Fruit fly (Drosophila melanogaster) whole organism, embryonic: Measurements from ENCODE around the gene CG42487.

Source experiments
- CG10321 ChIP-seq: fragments of 200-800 bp; sonication (Bioruptor generic); IDR thresholded peaks from 2 replicates; pipeline ENCODE4 v1.3.6; 2022; ENCODE audit warnings: missing biosample characterization, missing genetic modification characterization
- CG11456 ChIP-seq: fragments of 200-800 bp; sonication (Bioruptor generic); IDR thresholded peaks from 3 replicates; pipeline ENCODE4 v1.3.6; 2022; ENCODE audit warnings: missing biosample characterization, missing genetic modification characterization
- CG12744 ChIP-seq: fragments of 200-800 bp; sonication (Bioruptor generic); optimal IDR thresholded peaks from 2 replicates; lab custom pipeline; 2016; ENCODE audit warnings: missing biosample characterization, missing genetic modification characterization
- CG13894 ChIP-seq: fragments of 200-800 bp; sonication (Bioruptor generic); optimal IDR thresholded peaks from 3 replicates; lab custom pipeline; 2018; ENCODE audit warnings: missing biosample characterization, mild to moderate bottlenecking, missing genetic modification characterization, moderate library complexity
- CG14965 ChIP-seq: fragments of 200-800 bp; sonication (Bioruptor generic); optimal IDR thresholded peaks from 2 replicates; lab custom pipeline; 2016; ENCODE audit warnings: missing biosample characterization, missing genetic modification characterization, borderline replicate concordance
- CG2875 ChIP-seq: fragments of 200-800 bp; sonication (Bioruptor generic); optimal IDR thresholded peaks from 2 replicates; lab custom pipeline; 2017; ENCODE audit warnings: missing biosample characterization, mild to moderate bottlenecking, missing genetic modification characterization, missing genetic modification reagents
- CG32532 ChIP-seq: fragments of 200-800 bp; sonication (Bioruptor generic); IDR thresholded peaks from 2 replicates; pipeline ENCODE4 v1.3.6; 2022; ENCODE audit warnings: missing biosample characterization, missing genetic modification characterization
- CG3995 ChIP-seq: fragments of 200-800 bp; sonication (Bioruptor generic); optimal IDR thresholded peaks from 3 replicates; lab custom pipeline; 2016; ENCODE audit warnings: missing biosample characterization, missing genetic modification characterization
- CG42726 ChIP-seq: fragments of 200-800 bp; sonication (Bioruptor generic); IDR thresholded peaks from 2 replicates; pipeline ENCODE4 v1.3.6; 2022; ENCODE audit warnings: missing biosample characterization, missing genetic modification characterization; ENCODE audit not compliant: partially characterized antibody
- CG4360 ChIP-seq: fragments of 200-800 bp; sonication (Bioruptor generic); IDR thresholded peaks from 2 replicates; pipeline ENCODE4 v1.3.6; 2022; ENCODE audit warnings: missing biosample characterization, missing genetic modification characterization
- CG7357 ChIP-seq: fragments of 200-800 bp; sonication (Bioruptor generic); IDR thresholded peaks from 3 replicates; pipeline ENCODE4 v1.3.6; 2022; ENCODE audit warnings: missing biosample characterization, missing genetic modification characterization
- CG7556 ChIP-seq: fragments of 200-800 bp; sonication (Bioruptor generic); optimal IDR thresholded peaks from 2 replicates; lab custom pipeline; 2017; ENCODE audit warnings: missing biosample characterization, mild to moderate bottlenecking, missing genetic modification characterization
- CG7987 ChIP-seq: fragments of 200-800 bp; sonication (Bioruptor generic); optimal IDR thresholded peaks from 2 replicates; lab custom pipeline; 2018; ENCODE audit warnings: missing biosample characterization, mild to moderate bottlenecking, missing genetic modification characterization, moderate library complexity
- CG8765 ChIP-seq: fragments of 200-800 bp; sonication (Bioruptor generic); IDR thresholded peaks from 2 replicates; pipeline ENCODE4 v1.3.6; 2022; ENCODE audit warnings: missing biosample characterization, missing genetic modification characterization
- Dll ChIP-seq: fragments of 200-800 bp; sonication (Bioruptor generic); IDR thresholded peaks from 4 replicates; pipeline ENCODE4 v1.3.6; 2022; ENCODE audit warnings: missing biosample characterization, missing genetic modification characterization; ENCODE audit not compliant: partially characterized antibody
- Dp ChIP-seq: fragments of 200-800 bp; sonication (Bioruptor generic); optimal IDR thresholded peaks from 2 replicates; lab custom pipeline; 2018; ENCODE audit warnings: missing biosample characterization, mild to moderate bottlenecking, missing genetic modification characterization, moderate library complexity
- E2f2 ChIP-seq: fragments of 200-800 bp; sonication (Bioruptor generic); IDR thresholded peaks from 2 replicates; pipeline ENCODE4 v1.3.6; 2022; ENCODE audit warnings: missing biosample characterization, missing genetic modification characterization
- Gsc ChIP-seq: fragments of 200-800 bp; sonication (Bioruptor generic); IDR thresholded peaks from 2 replicates; pipeline ENCODE4 v1.3.6; 2022; ENCODE audit warnings: missing biosample characterization, missing genetic modification characterization
- Hr3 ChIP-seq: fragments of 200-800 bp; sonication (Bioruptor generic); optimal IDR thresholded peaks from 3 replicates; lab custom pipeline; 2016; ENCODE audit warnings: missing biosample characterization, missing genetic modification characterization
- Jarid2 ChIP-seq: fragments of 200-800 bp; sonication (Bioruptor generic); optimal IDR thresholded peaks from 3 replicates; lab custom pipeline; 2017; ENCODE audit warnings: mild to moderate bottlenecking, missing biosample characterization, missing genetic modification reagents, missing genetic modification characterization
- NfI ChIP-seq: fragments of 200-800 bp; sonication (Bioruptor generic); optimal IDR thresholded peaks from 3 replicates; lab custom pipeline; 2018; ENCODE audit warnings: missing biosample characterization, mild to moderate bottlenecking, missing genetic modification characterization, moderate library complexity
- Pdp1 ChIP-seq, 2 experiments: fragments of 200-800 bp; sonication (Bioruptor generic); optimal IDR thresholded peaks; 3 replicates each; lab custom pipeline; 2016; ENCODE audit warnings: missing biosample characterization in 2 of 2, missing genetic modification characterization in 2 of 2, mild to moderate bottlenecking in 1 of 2, moderate library complexity in 1 of 2
- Spps ChIP-seq: fragments of 200-800 bp; sonication (Bioruptor generic); optimal IDR thresholded peaks from 2 replicates; lab custom pipeline; 2018; ENCODE audit warnings: missing biosample characterization, mild to moderate bottlenecking, missing genetic modification characterization
- Sry-β ChIP-seq: fragments of 200-800 bp; sonication (Bioruptor generic); optimal IDR thresholded peaks from 2 replicates; lab custom pipeline; 2018; ENCODE audit warnings: missing biosample characterization, mild to moderate bottlenecking, missing genetic modification characterization, moderate library complexity
- Ssrp ChIP-seq: fragments of 200-800 bp; sonication (Bioruptor generic); optimal IDR thresholded peaks from 2 replicates; lab custom pipeline; 2018; ENCODE audit warnings: missing biosample characterization, mild to moderate bottlenecking, missing genetic modification characterization, moderate library complexity
- Trl ChIP-seq, 3 experiments: fragments of >200 bp in 2 of 3; fragments of 200-800 bp in 1 of 3; sonication (Bioruptor generic) in 1 of 3; optimal IDR thresholded peaks; 2 replicates in 1 of 3; 3 replicates in 2 of 3; lab custom pipeline; 2016 to 2017; ENCODE audit warnings: missing biosample characterization in 1 of 3, missing genetic modification characterization in 1 of 3
- ac ChIP-seq: fragments of 200-800 bp; sonication (Bioruptor generic); optimal IDR thresholded peaks from 3 replicates; lab custom pipeline; 2017; ENCODE audit warnings: missing biosample characterization, mild to moderate bottlenecking, missing genetic modification characterization
- ato ChIP-seq: fragments of 200-800 bp; sonication (Bioruptor generic); IDR thresholded peaks from 2 replicates; pipeline ENCODE4 v1.3.6; 2022; ENCODE audit warnings: missing biosample characterization, missing genetic modification characterization; ENCODE audit not compliant: partially characterized antibody
- az2 ChIP-seq: fragments of 200-800 bp; sonication (Bioruptor generic); optimal IDR thresholded peaks from 3 replicates; lab custom pipeline; 2016; ENCODE audit warnings: missing biosample characterization, missing genetic modification characterization
- bigmax ChIP-seq: fragments of 200-800 bp; sonication (Bioruptor generic); optimal IDR thresholded peaks from 2 replicates; lab custom pipeline; 2018; ENCODE audit warnings: missing biosample characterization, mild to moderate bottlenecking, missing genetic modification characterization
- chm ChIP-seq: fragments of 200-800 bp; sonication (Bioruptor generic); IDR thresholded peaks from 2 replicates; pipeline ENCODE4 v1.3.6; 2022; ENCODE audit warnings: missing biosample characterization, missing genetic modification characterization
- ci ChIP-seq: fragments of 200-800 bp; sonication (Bioruptor generic); IDR thresholded peaks from 3 replicates; pipeline ENCODE4 v1.3.6; 2022; ENCODE audit warnings: missing biosample characterization, missing genetic modification characterization
- fru ChIP-seq: fragments of >200 bp; optimal IDR thresholded peaks from 2 replicates; lab custom pipeline; 2017
- gro ChIP-seq: fragments of 200-800 bp; sonication (Bioruptor generic); optimal IDR thresholded peaks from 2 replicates; lab custom pipeline; 2016; ENCODE audit warnings: missing biosample characterization, missing genetic modification characterization
- gsb-n ChIP-seq: fragments of 200-800 bp; sonication (Bioruptor generic); optimal IDR thresholded peaks from 3 replicates; lab custom pipeline; 2018; ENCODE audit warnings: missing biosample characterization, mild to moderate bottlenecking, missing genetic modification characterization
- hth ChIP-seq: fragments of >200 bp; optimal IDR thresholded peaks from 2 replicates; lab custom pipeline; 2017; ENCODE audit warnings: inconsistent platforms
- onecut ChIP-seq: fragments of 200-800 bp; sonication (Bioruptor generic); IDR thresholded peaks from 2 replicates; pipeline ENCODE4 v1.3.6; 2022; ENCODE audit warnings: missing biosample characterization, missing genetic modification characterization
- shn ChIP-seq: fragments of 200-800 bp; sonication (Bioruptor generic); optimal IDR thresholded peaks from 3 replicates; lab custom pipeline; 2016; ENCODE audit warnings: missing biosample characterization, missing genetic modification characterization
- slp2 ChIP-seq: fragments of 200-800 bp; sonication (Bioruptor generic); optimal IDR thresholded peaks from 2 replicates; lab custom pipeline; 2016; ENCODE audit warnings: missing biosample characterization, missing genetic modification characterization
- sob ChIP-seq: fragments of 200-800 bp; sonication (Bioruptor generic); IDR thresholded peaks from 2 replicates; pipeline ENCODE4 v1.3.6; 2022; ENCODE audit warnings: missing biosample characterization, missing genetic modification characterization
- stwl ChIP-seq: fragments of 200-800 bp; sonication (Bioruptor generic); optimal IDR thresholded peaks from 3 replicates; lab custom pipeline; 2018; ENCODE audit warnings: missing biosample characterization, mild to moderate bottlenecking, missing genetic modification characterization, moderate library complexity
- tup ChIP-seq: fragments of 200-800 bp; sonication (Bioruptor generic); optimal IDR thresholded peaks from 2 replicates; lab custom pipeline; 2016; ENCODE audit warnings: missing biosample characterization, mild to moderate bottlenecking, missing genetic modification characterization, moderate library complexity
- tx ChIP-seq: fragments of 200-800 bp; sonication (Bioruptor generic); optimal IDR thresholded peaks from 2 replicates; lab custom pipeline; 2016; ENCODE audit warnings: missing biosample characterization, missing genetic modification characterization
- unc-4 ChIP-seq: fragments of 200-800 bp; sonication (Bioruptor generic); IDR thresholded peaks from 2 replicates; pipeline ENCODE4 v1.3.6; 2022; ENCODE audit warnings: missing biosample characterization, missing genetic modification characterization; ENCODE audit not compliant: partially characterized antibody
- vvl ChIP-seq: fragments of 200-800 bp; sonication (Bioruptor generic); IDR thresholded peaks from 2 replicates; pipeline ENCODE4 v1.3.6; 2022; ENCODE audit warnings: missing biosample characterization, missing genetic modification characterization
- yki ChIP-seq: fragments of >200 bp; optimal IDR thresholded peaks from 3 replicates; lab custom pipeline; 2018
- z ChIP-seq: fragments of 200-800 bp; sonication (Bioruptor generic); IDR thresholded peaks from 3 replicates; pipeline ENCODE4 v1.3.6; 2022; ENCODE audit warnings: missing biosample characterization, missing genetic modification characterization
- zen ChIP-seq: fragments of 200-800 bp; sonication (Bioruptor generic); optimal IDR thresholded peaks from 3 replicates; lab custom pipeline; 2018; ENCODE audit warnings: missing biosample characterization, mild to moderate bottlenecking, missing genetic modification characterization, moderate library complexity
- zen2 ChIP-seq: fragments of 200-800 bp; sonication (Bioruptor generic); IDR thresholded peaks from 3 replicates; pipeline ENCODE4 v1.3.6; 2022; ENCODE audit warnings: missing biosample characterization, missing genetic modification characterization; ENCODE audit not compliant: partially characterized antibody

The CG42487 gene

DNA sequence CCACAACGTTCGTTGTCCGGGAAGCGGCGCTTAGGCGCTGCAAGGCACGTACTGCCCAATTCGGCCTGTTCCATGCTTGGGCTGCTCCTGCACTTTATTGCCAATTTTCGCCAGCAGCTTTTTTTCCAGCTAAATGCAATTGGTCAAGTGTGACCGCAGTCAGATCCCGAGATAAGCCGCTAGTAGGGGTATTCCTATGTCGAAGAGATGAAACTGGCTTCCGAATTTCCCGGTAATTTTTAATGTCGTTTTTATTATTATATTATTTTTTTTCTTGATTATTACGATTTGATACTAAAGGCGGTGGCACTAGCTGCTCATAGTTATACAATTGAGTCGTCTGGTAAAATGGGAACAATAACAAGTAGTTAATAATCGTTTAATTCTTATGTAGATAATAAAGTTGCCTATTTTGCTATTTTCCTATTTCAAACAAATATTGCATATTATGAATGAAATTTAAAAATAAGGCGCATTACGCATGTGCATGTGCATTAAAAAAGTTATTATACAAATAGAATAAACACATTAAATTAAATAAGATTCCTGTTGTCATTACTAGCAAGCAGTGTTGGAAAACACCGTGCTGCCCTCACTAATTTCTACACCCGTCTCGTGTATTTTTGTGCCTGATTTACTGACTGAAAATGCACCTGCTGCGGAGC is 42.6 kb downstream of the CG42487 start, which contains the start of the genes CG5003 and mRpS22 (continued):
- TF ChIP-seq CG10321 (GFP tag; lab: Robert Waterston, UW) (no peak), tup (no peak), E2f2 (GFP tag; lab: Robert Waterston, UW) (peak; percentile 16; the same call in 1 of the 2 replicates), stwl (tag; lab: Kevin White, UChicago) (peak; percentile 34), unc-4 (peak; percentile 45; the same call in 1 of the 2 replicates), Dp (GFP tag; lab: Kevin White, UChicago) (peak; percentile 10), NfI (GFP tag; lab: Kevin White, UChicago) (peak; percentile 58), Dll (GFP tag; lab: Robert Waterston, UW) (peak; percentile 41; the same call in 2 of the 4 replicates), ac (GFP tag; lab: Kevin White, UChicago) (no peak), CG8765 (GFP tag; lab: Robert Waterston, UW) (0 out of 2 replicates have a peak, but pooled peaks have one; percentile 5), zen2 (no peak), CG4360 (GFP tag; lab: Robert Waterston, UW) (no peak), Pdp1 (GFP tag; optimal IDR thresholded peaks at IDR 0.05; lab: Kevin White, UChicago) (peak in 1 of 2 experiments; percentile 32), Gsc (GFP tag; lab: Robert Waterston, UW) (no peak), gro (GFP tag; lab: Kevin White, UChicago) (no peak), gsb-n (tag; lab: Kevin White, UChicago) (peak; percentile 54), CG11456 (0 out of 3 replicates have a peak, but pooled peaks have one; percentile 32), Jarid2 (GFP tag; lab: Kevin White, UChicago) (peak; percentile 17), z (GFP tag; lab: Robert Waterston, UW) (no peak), onecut (GFP tag; lab: Robert Waterston, UW) (peak; percentile 9; the same call in 1 of the 2 replicates), ato (GFP tag; lab: Robert Waterston, UW) (no peak), fru (lab: Kevin White, UChicago) (no peak), CG32532 (GFP tag; lab: Robert Waterston, UW) (peak; percentile 52), sob (GFP tag; lab: Robert Waterston, UW) (peak; percentile 74), CG7556 (GFP tag; lab: Kevin White, UChicago) (peak; percentile 68), Ssrp (peak; percentile 58), yki (no peak), vvl (GFP tag; lab: Robert Waterston, UW) (peak; percentile 61), tx (GFP tag; lab: Kevin White, UChicago) (peak; percentile 19), CG2875 (GFP tag; lab: Kevin White, UChicago) (peak; percentile 14), Spps (tag; lab: Kevin White, UChicago) (peak; percentile 3), zen (tag; lab: Kevin White, UChicago) (peak; percentile 48), slp2 (GFP tag; lab: Kevin White, UChicago) (no peak), Hr3 (peak; percentile 64), chm (GFP tag; lab: Robert Waterston, UW) (peak; percentile 34; the same call in 1 of the 2 replicates), CG12744 (GFP tag; lab: Kevin White, UChicago) (no peak), CG13894 (tag; lab: Kevin White, UChicago) (peak; percentile 24), az2 (GFP tag; lab: Kevin White, UChicago) (peak; percentile 58), CG7987 (no peak), shn (no peak), Sry-β (GFP tag; lab: Kevin White, UChicago) (peak; percentile 81), hth (no peak), CG3995 (GFP tag; lab: Kevin White, UChicago) (peak; percentile 26), bigmax (GFP tag; lab: Kevin White, UChicago) (no peak), CG7357 (GFP tag; lab: Robert Waterston, UW) (0 out of 3 replicates have a peak, but pooled peaks have one; percentile 26), CG42726 (no peak), CG14965 (GFP tag; lab: Kevin White, UChicago) (no peak), Trl (optimal IDR thresholded peaks at IDR 0.05; lab: Kevin White, UChicago) (no peak), Trl (GFP tag; optimal IDR thresholded peaks at IDR 0.05; lab: Kevin White, UChicago) (no peak), ci (GFP tag; lab: Robert Waterston, UW) (no peak)
